Fruit fly (Drosophila melanogaster) whole organism, embryonic: ENCODE data around the gene CG13247.

Experiments
- BEAF-32 ChIP-seq: fragments of 200-800 bp; sonication (Bioruptor generic); optimal IDR thresholded peaks from 3 replicates; lab custom pipeline; 2017; ENCODE audit warnings: missing biosample characterization, missing genetic modification characterization, mild to moderate bottlenecking, moderate library complexity, missing genetic modification reagents
- CG10209 ChIP-seq: fragments of 200-800 bp; sonication (Bioruptor generic); optimal IDR thresholded peaks from 3 replicates; lab custom pipeline; 2017; ENCODE audit warnings: missing biosample characterization, mild to moderate bottlenecking, missing genetic modification characterization, missing genetic modification reagents
- CG11504 ChIP-seq: fragments of 200-800 bp; sonication (Bioruptor generic); optimal IDR thresholded peaks from 3 replicates; lab custom pipeline; 2019; ENCODE audit warnings: missing biosample characterization, mild to moderate bottlenecking, missing genetic modification characterization, moderate library complexity
- CG12071 ChIP-seq: fragments of 200-800 bp; sonication (Bioruptor generic); optimal IDR thresholded peaks from 3 replicates; lab custom pipeline; 2018; ENCODE audit warnings: missing biosample characterization, mild to moderate bottlenecking, missing genetic modification characterization
- CG12219 ChIP-seq: fragments of 200-800 bp; sonication (Bioruptor generic); optimal IDR thresholded peaks from 3 replicates; lab custom pipeline; 2018; ENCODE audit warnings: missing biosample characterization, mild to moderate bottlenecking, missing genetic modification characterization
- CG1233 ChIP-seq: fragments of 200-800 bp; sonication (Bioruptor generic); optimal IDR thresholded peaks from 4 replicates; lab custom pipeline; 2018; ENCODE audit warnings: missing biosample characterization, mild to moderate bottlenecking, missing genetic modification characterization
- CG13775 ChIP-seq: fragments of 200-800 bp; sonication (Bioruptor generic); optimal IDR thresholded peaks from 3 replicates; lab custom pipeline; 2017; ENCODE audit warnings: missing biosample characterization, mild to moderate bottlenecking, missing genetic modification characterization
- CG1832 ChIP-seq: fragments of 200-800 bp; sonication (Bioruptor generic); optimal IDR thresholded peaks from 2 replicates; lab custom pipeline; 2017; ENCODE audit warnings: missing biosample characterization, mild to moderate bottlenecking, missing genetic modification characterization, inconsistent platforms
- CG2199 ChIP-seq: fragments of 200-800 bp; sonication (Bioruptor generic); IDR thresholded peaks from 3 replicates; pipeline ENCODE4 v1.3.6; 2022; ENCODE audit warnings: missing biosample characterization, missing genetic modification characterization
- CG2678 ChIP-seq: fragments of 200-800 bp; sonication (Bioruptor generic); optimal IDR thresholded peaks from 3 replicates; lab custom pipeline; 2019; ENCODE audit warnings: missing biosample characterization, mild to moderate bottlenecking, missing genetic modification characterization, moderate library complexity
- CG33213 ChIP-seq: fragments of 200-800 bp; sonication (Bioruptor generic); optimal IDR thresholded peaks from 3 replicates; lab custom pipeline; 2016; ENCODE audit warnings: missing biosample characterization, missing genetic modification characterization
- CG33557 ChIP-seq: fragments of 200-800 bp; sonication (Bioruptor generic); optimal IDR thresholded peaks from 2 replicates; lab custom pipeline; 2019; ENCODE audit warnings: missing biosample characterization, mild to moderate bottlenecking, missing genetic modification characterization, moderate library complexity
- CG3407 ChIP-seq: fragments of 200-800 bp; sonication (Bioruptor generic); optimal IDR thresholded peaks from 2 replicates; lab custom pipeline; 2018; ENCODE audit warnings: missing biosample characterization, mild to moderate bottlenecking, missing genetic modification characterization
- CG4282 ChIP-seq: fragments of 200-800 bp; sonication (Bioruptor generic); optimal IDR thresholded peaks from 2 replicates; lab custom pipeline; 2016; ENCODE audit warnings: missing biosample characterization, missing genetic modification characterization
- CG7556 ChIP-seq: fragments of 200-800 bp; sonication (Bioruptor generic); optimal IDR thresholded peaks from 2 replicates; lab custom pipeline; 2017; ENCODE audit warnings: missing biosample characterization, mild to moderate bottlenecking, missing genetic modification characterization
- CG7963 ChIP-seq: fragments of 200-800 bp; sonication (Bioruptor generic); IDR thresholded peaks from 3 replicates; pipeline ENCODE4 v1.3.6; 2022; ENCODE audit warnings: missing biosample characterization, missing genetic modification characterization; ENCODE audit not compliant: partially characterized antibody
- CG8281 ChIP-seq: fragments of 200-800 bp; sonication (Bioruptor generic); optimal IDR thresholded peaks from 2 replicates; lab custom pipeline; 2018; ENCODE audit warnings: missing biosample characterization, mild to moderate bottlenecking, missing genetic modification characterization, moderate library complexity
- D19A ChIP-seq: fragments of 200-800 bp; optimal IDR thresholded peaks from 3 replicates; lab custom pipeline; 2019; ENCODE audit warnings: missing biosample characterization, mild to moderate bottlenecking, missing genetic modification characterization, moderate library complexity
- Gug ChIP-seq: fragments of 200-800 bp; sonication (Bioruptor generic); IDR thresholded peaks from 4 replicates; pipeline ENCODE4 v1.3.6; 2022; ENCODE audit warnings: missing biosample characterization, missing genetic modification characterization
- H2.0 ChIP-seq: fragments of 200-800 bp; sonication (Bioruptor generic); IDR thresholded peaks from 2 replicates; pipeline ENCODE4 v1.3.6; 2022; ENCODE audit warnings: missing biosample characterization, missing genetic modification characterization
- Hey ChIP-seq: fragments of 200-800 bp; sonication (Bioruptor generic); optimal IDR thresholded peaks from 3 replicates; lab custom pipeline; 2018; ENCODE audit warnings: missing biosample characterization, mild to moderate bottlenecking, missing genetic modification characterization
- Hr51 ChIP-seq, 2 experiments: fragments of 200-800 bp; sonication (Bioruptor generic); optimal IDR thresholded peaks; 2 replicates in 1 of 2; 3 replicates in 1 of 2; lab custom pipeline; 2016 to 2018; ENCODE audit warnings: missing biosample characterization in 2 of 2, missing genetic modification characterization in 2 of 2, mild to moderate bottlenecking in 1 of 2, moderate library complexity in 1 of 2
- Jarid2 ChIP-seq: fragments of 200-800 bp; sonication (Bioruptor generic); optimal IDR thresholded peaks from 3 replicates; lab custom pipeline; 2017; ENCODE audit warnings: mild to moderate bottlenecking, missing biosample characterization, missing genetic modification reagents, missing genetic modification characterization
- Lpt ChIP-seq: fragments of >200 bp; optimal IDR thresholded peaks from 2 replicates; lab custom pipeline; 2018; ENCODE audit warnings: missing biosample characterization, missing genetic modification characterization
- MESR4 ChIP-seq: fragments of 200-800 bp; sonication (Bioruptor generic); optimal IDR thresholded peaks from 2 replicates; lab custom pipeline; 2018; ENCODE audit warnings: missing biosample characterization, mild to moderate bottlenecking, missing genetic modification characterization, moderate library complexity
- Poxn ChIP-seq: fragments of 200-800 bp; sonication (Bioruptor generic); IDR thresholded peaks from 2 replicates; pipeline ENCODE4 v1.3.6; 2022; ENCODE audit warnings: missing biosample characterization, missing genetic modification characterization
- Sox102F ChIP-seq: fragments of 200-800 bp; sonication (Bioruptor generic); optimal IDR thresholded peaks from 2 replicates; lab custom pipeline; 2018; ENCODE audit warnings: missing biosample characterization, mild to moderate bottlenecking, missing genetic modification characterization, moderate library complexity
- TFAM ChIP-seq: fragments of 200-800 bp; sonication (Bioruptor generic); optimal IDR thresholded peaks from 2 replicates; lab custom pipeline; 2017; ENCODE audit warnings: missing biosample characterization, missing genetic modification characterization, inconsistent platforms
- disco-r ChIP-seq: fragments of 200-800 bp; sonication (Bioruptor generic); optimal IDR thresholded peaks from 2 replicates; lab custom pipeline; 2016; ENCODE audit warnings: missing biosample characterization, missing genetic modification characterization
- dmrt11E ChIP-seq: fragments of 200-800 bp; sonication (Bioruptor generic); optimal IDR thresholded peaks from 3 replicates; lab custom pipeline; 2018; ENCODE audit warnings: missing biosample characterization, mild to moderate bottlenecking, missing genetic modification characterization, moderate library complexity
- grn ChIP-seq: fragments of 200-800 bp; sonication (Bioruptor generic); optimal IDR thresholded peaks from 3 replicates; lab custom pipeline; 2017; ENCODE audit warnings: missing biosample characterization, missing genetic modification characterization
- ham ChIP-seq: fragments of 200-800 bp; sonication (Bioruptor generic); IDR thresholded peaks from 2 replicates; pipeline ENCODE4 v1.3.6; 2022; ENCODE audit warnings: missing biosample characterization, missing genetic modification characterization
- hkb ChIP-seq, 2 experiments: fragments of 200-800 bp in 1 of 2; fragments of >200 bp in 1 of 2; sonication (Bioruptor generic) in 1 of 2; IDR thresholded peaks in 1 of 2; optimal IDR thresholded peaks in 1 of 2; 2 replicates each; pipeline versions ENCODE4 v1.3.6 to Lab custom; 2017 to 2022; ENCODE audit warnings: missing biosample characterization in 1 of 2, missing genetic modification characterization in 1 of 2
- hth ChIP-seq: fragments of >200 bp; optimal IDR thresholded peaks from 2 replicates; lab custom pipeline; 2017; ENCODE audit warnings: inconsistent platforms
- kah ChIP-seq: fragments of 200-800 bp; sonication (Bioruptor generic); optimal IDR thresholded peaks from 2 replicates; lab custom pipeline; 2018; ENCODE audit warnings: missing biosample characterization, mild to moderate bottlenecking, missing genetic modification characterization
- lov ChIP-seq, 2 experiments: fragments of 200-800 bp in 1 of 2; fragments of >200 bp in 1 of 2; sonication (Bioruptor generic) in 1 of 2; IDR thresholded peaks in 1 of 2; optimal IDR thresholded peaks in 1 of 2; 2 replicates in 1 of 2; 3 replicates in 1 of 2; pipeline versions ENCODE4 v1.3.6 to Lab custom; 2017 to 2022; ENCODE audit warnings: missing biosample characterization in 1 of 2, missing genetic modification characterization in 1 of 2
- odd ChIP-seq: fragments of 200-800 bp; sonication (Bioruptor generic); optimal IDR thresholded peaks from 2 replicates; lab custom pipeline; 2017; ENCODE audit warnings: missing biosample characterization, mild to moderate bottlenecking, missing genetic modification characterization
- p53 ChIP-seq: fragments of 200-800 bp; sonication (Bioruptor generic); optimal IDR thresholded peaks from 2 replicates; lab custom pipeline; 2016; ENCODE audit warnings: missing biosample characterization, missing genetic modification characterization
- rib ChIP-seq: fragments of 200-800 bp; sonication (Bioruptor generic); IDR thresholded peaks from 2 replicates; pipeline ENCODE4 v1.3.6; 2022; ENCODE audit warnings: missing biosample characterization, missing genetic modification characterization
- ro ChIP-seq: fragments of 200-800 bp; sonication (Bioruptor generic); IDR thresholded peaks from 2 replicates; pipeline ENCODE4 v1.3.6; 2022; ENCODE audit warnings: missing biosample characterization, missing genetic modification characterization
- sd ChIP-seq: fragments of 200-800 bp; sonication (Bioruptor generic); optimal IDR thresholded peaks from 3 replicates; lab custom pipeline; 2018; ENCODE audit warnings: missing biosample characterization, mild to moderate bottlenecking, missing genetic modification characterization, moderate library complexity
- sens-2 ChIP-seq: fragments of 200-800 bp; sonication (Bioruptor generic); IDR thresholded peaks from 2 replicates; pipeline ENCODE4 v1.3.6; 2022; ENCODE audit warnings: missing biosample characterization, missing genetic modification characterization
- sug ChIP-seq: fragments of 200-800 bp; optimal IDR thresholded peaks from 2 replicates; lab custom pipeline; 2019; ENCODE audit warnings: missing biosample characterization, mild to moderate bottlenecking, missing genetic modification characterization, moderate library complexity
- tin ChIP-seq: fragments of 200-800 bp; sonication (Bioruptor generic); optimal IDR thresholded peaks from 3 replicates; lab custom pipeline; 2016; ENCODE audit warnings: missing biosample characterization, missing genetic modification characterization
- tll ChIP-seq, 2 experiments: fragments of 200-800 bp in 1 of 2; fragments of >200 bp in 1 of 2; sonication (Bioruptor generic) in 1 of 2; optimal IDR thresholded peaks; 2 replicates each; lab custom pipeline; 2017 to 2019; ENCODE audit warnings: missing biosample characterization in 2 of 2, missing genetic modification characterization in 2 of 2, mild to moderate bottlenecking in 1 of 2, moderate library complexity in 1 of 2
- trem ChIP-seq: fragments of 200-800 bp; optimal IDR thresholded peaks from 3 replicates; lab custom pipeline; 2019; ENCODE audit warnings: missing biosample characterization, mild to moderate bottlenecking, missing genetic modification characterization, moderate library complexity
- usp ChIP-seq: fragments of >200 bp; optimal IDR thresholded peaks from 2 replicates; lab custom pipeline; 2017; ENCODE audit warnings: missing biosample characterization, missing genetic modification characterization
- z ChIP-seq: fragments of 200-800 bp; sonication (Bioruptor generic); IDR thresholded peaks from 3 replicates; pipeline ENCODE4 v1.3.6; 2022; ENCODE audit warnings: missing biosample characterization, missing genetic modification characterization

CG13247 gene

DNA sequence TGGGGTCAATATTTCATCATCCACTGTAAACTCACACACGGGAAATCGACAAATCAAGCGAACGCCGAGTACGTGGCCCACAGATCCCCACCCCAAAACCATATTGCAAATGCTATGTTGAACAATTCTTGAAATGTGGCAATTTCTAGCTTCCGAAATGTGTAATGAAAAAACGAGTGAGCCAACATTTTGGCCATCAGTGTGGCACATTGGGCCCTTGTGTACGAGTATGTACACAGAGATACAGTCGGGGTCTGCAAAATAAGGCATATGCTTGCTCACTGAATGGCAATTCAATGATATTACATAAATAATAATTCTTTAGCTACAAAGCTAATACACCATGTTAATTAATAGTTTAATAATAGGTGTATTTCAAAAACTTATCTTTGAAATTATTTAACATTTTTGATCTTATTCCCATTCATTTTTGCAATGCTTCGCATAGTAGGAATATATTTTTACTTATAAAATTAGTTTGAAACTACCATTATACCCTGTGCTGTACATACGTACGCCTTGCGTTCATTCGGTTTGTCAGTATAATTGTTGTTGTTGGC, 29.5 kb downstream of the CG13247 start (continued):
- TF ChIP-seq ham (GFP tag; lab: Robert Waterston, UW) (peak; percentile 52; the same call in 1 of the 2 replicates), sd (peak; percentile 85), Hey (tag; lab: Kevin White, UChicago) (no peak), Lpt (no peak), CG2199 (GFP tag; lab: Robert Waterston, UW) (no peak; the same call in 1 of the 3 replicates), CG4282 (GFP tag; lab: Kevin White, UChicago) (peak; percentile 86), hth (lab: Kevin White, UChicago) (no peak), trem (tag; lab: Kevin White, UChicago) (peak; percentile 53), rib (peak; percentile 84), lov (optimal IDR thresholded peaks at IDR 0.05; lab: Kevin White, UChicago) (no peak), lov (GFP tag; IDR thresholded peaks at IDR 0.05; lab: Robert Waterston, UW) (no peak), Gug (GFP tag; lab: Robert Waterston, UW) (peak; percentile 87), CG12071 (peak; percentile 77), CG33213 (peak; percentile 65), kah (GFP tag; lab: Kevin White, UChicago) (peak; percentile 70), TFAM (GFP tag; lab: Kevin White, UChicago) (peak; percentile 20), Hr51 (GFP tag; optimal IDR thresholded peaks at IDR 0.05; lab: Kevin White, UChicago) (peak; percentile 75 to 95), MESR4 (GFP tag; lab: Kevin White, UChicago) (peak; percentile 12), tin (GFP tag; lab: Kevin White, UChicago) (peak; percentile 82), BEAF-32 (GFP tag; lab: Kevin White, UChicago) (no peak), CG2678 (tag; lab: Kevin White, UChicago) (peak; percentile 95), Poxn (GFP tag; lab: Robert Waterston, UW) (peak; percentile 19; the same call in 1 of the 2 replicates), odd (GFP tag; lab: Kevin White, UChicago) (peak; percentile 90), CG1832 (no peak), CG7963 (GFP tag; lab: Robert Waterston, UW) (no peak), usp (no peak), D19A (tag; lab: Kevin White, UChicago) (peak; percentile 84), z (GFP tag; lab: Robert Waterston, UW) (no peak), CG7556 (GFP tag; lab: Kevin White, UChicago) (peak; percentile 89), sens-2 (no peak; the same call in 1 of the 2 replicates), CG3407 (GFP tag; lab: Kevin White, UChicago) (peak; percentile 65), H2.0 (peak; percentile 77), CG12219 (GFP tag; lab: Kevin White, UChicago) (peak; percentile 74), CG11504 (tag; lab: Kevin White, UChicago) (peak; percentile 91), grn (GFP tag; lab: Kevin White, UChicago) (no peak), CG33557 (GFP tag; lab: Kevin White, UChicago) (peak; percentile 63), CG1233 (GFP tag; lab: Kevin White, UChicago) (peak; percentile 85), hkb (optimal IDR thresholded peaks at IDR 0.05; lab: Kevin White, UChicago) (no peak), hkb (GFP tag; IDR thresholded peaks at IDR 0.05; lab: Robert Waterston, UW) (peak; percentile 85), CG13775 (GFP tag; lab: Kevin White, UChicago) (peak; percentile 87), sug (tag; lab: Kevin White, UChicago) (peak; percentile 89), CG10209 (GFP tag; lab: Kevin White, UChicago) (peak; percentile 87), Sox102F (GFP tag; lab: Kevin White, UChicago) (peak; percentile 92), Jarid2 (GFP tag; lab: Kevin White, UChicago) (peak; percentile 46), ro (GFP tag; lab: Robert Waterston, UW) (peak; percentile 71), CG8281 (tag; lab: Kevin White, UChicago) (peak; percentile 80), disco-r (peak; percentile 52), dmrt11E (tag; lab: Kevin White, UChicago) (peak; percentile 71), p53 (GFP tag; lab: Kevin White, UChicago) (no peak), tll (GFP tag; optimal IDR thresholded peaks at IDR 0.05; lab: Kevin White, UChicago) (no peak)
